Worm (Caenorhabditis elegans) whole organism, early embryonic: ENCODE results near the gene Y55F3AM.9.
"Not testable (repeated sequence)": the region's sequence is repeated elsewhere in the genome, so short reads cannot be mapped to it uniquely, and the experiment has no call there.

Source experiments
- B0310.2 ChIP-seq: sonication (generic microtip); optimal IDR thresholded peaks from 2 replicates; lab custom pipeline; 2016; ENCODE audit warnings: mild to moderate bottlenecking, missing genetic modification characterization, missing compliant biosample characterization
- F13C5.2 ChIP-seq: sonication (generic microtip); optimal IDR thresholded peaks from 2 replicates; lab custom pipeline; 2017; ENCODE audit warnings: mild to moderate bottlenecking, missing genetic modification characterization, inconsistent platforms, missing compliant biosample characterization
- aly-1 ChIP-seq: sonication (generic microtip); optimal IDR thresholded peaks from 2 replicates; lab custom pipeline; 2016; ENCODE audit warnings: missing genetic modification characterization, missing compliant biosample characterization
- ama-1 ChIP-seq: fragments of 150-350 bp; optimal IDR thresholded peaks from 2 replicates; lab custom pipeline; 2014
- ceh-13 ChIP-seq: fragments of 200-800 bp; sonication (Bioruptor generic); optimal IDR thresholded peaks from 2 replicates; lab custom pipeline; 2018; ENCODE audit warnings: mild to moderate bottlenecking, missing genetic modification characterization, missing compliant biosample characterization
- ceh-36 ChIP-seq: sonication (generic microtip); optimal IDR thresholded peaks from 2 replicates; lab custom pipeline; 2016; ENCODE audit warnings: missing genetic modification characterization, inconsistent platforms, missing compliant biosample characterization
- ets-7 ChIP-seq: sonication (generic microtip); optimal IDR thresholded peaks from 2 replicates; lab custom pipeline; 2016; ENCODE audit warnings: missing genotype, missing genetic modification characterization, missing compliant biosample characterization
- flt-1 ChIP-seq: fragments of 200-800 bp; sonication (Bioruptor generic); IDR thresholded peaks from 2 replicates; pipeline ENCODE4 v1.3.6; 2022; ENCODE audit warnings: missing genetic modification characterization, missing compliant biosample characterization
- hmbx-1 ChIP-seq: sonication (generic microtip); optimal IDR thresholded peaks from 2 replicates; lab custom pipeline; 2016; ENCODE audit warnings: mild to moderate bottlenecking, missing genetic modification characterization, missing compliant biosample characterization
- hmg-4 ChIP-seq: fragments of 200-800 bp; sonication (Bioruptor generic); optimal IDR thresholded peaks from 2 replicates; lab custom pipeline; 2018; ENCODE audit warnings: mild to moderate bottlenecking, missing genetic modification characterization, missing compliant biosample characterization
- hnd-1 ChIP-seq: sonication (generic microtip); optimal IDR thresholded peaks from 2 replicates; lab custom pipeline; 2016; ENCODE audit warnings: missing genetic modification characterization, missing compliant biosample characterization
- pes-1 ChIP-seq: fragments of 200-800 bp; sonication (Bioruptor generic); IDR thresholded peaks from 2 replicates; pipeline ENCODE4 v1.3.6; 2022; ENCODE audit warnings: missing genetic modification reagents, missing genetic modification characterization, missing compliant biosample characterization
- scrt-1 ChIP-seq: fragments of 200-800 bp; sonication (Bioruptor generic); IDR thresholded peaks from 2 replicates; pipeline ENCODE4 v1.3.6; 2022; ENCODE audit warnings: missing genetic modification characterization, missing compliant biosample characterization
- sea-1 ChIP-seq: fragments of 200-800 bp; sonication (Bioruptor generic); conservative IDR thresholded peaks from 2 replicates; pipeline ENCODE4 v1.3.6; 2022; ENCODE audit warnings: missing genetic modification characterization, missing compliant biosample characterization
- tbx-11 ChIP-seq: fragments of 200-800 bp; sonication (Bioruptor generic); IDR thresholded peaks from 2 replicates; pipeline ENCODE4 v1.3.6; 2022; ENCODE audit warnings: missing genetic modification characterization, missing compliant biosample characterization
- tbx-37 ChIP-seq: fragments of 200-800 bp; sonication (Bioruptor generic); conservative IDR thresholded peaks from 2 replicates; pipeline ENCODE4 v1.3.6; 2022; ENCODE audit warnings: missing genetic modification reagents, missing genetic modification characterization, missing compliant biosample characterization
- tra-4 ChIP-seq: sonication (generic microtip); optimal IDR thresholded peaks from 2 replicates; lab custom pipeline; 2017; ENCODE audit warnings: missing genetic modification characterization, missing compliant biosample characterization

Y55F3AM.9 gene

DNA sequence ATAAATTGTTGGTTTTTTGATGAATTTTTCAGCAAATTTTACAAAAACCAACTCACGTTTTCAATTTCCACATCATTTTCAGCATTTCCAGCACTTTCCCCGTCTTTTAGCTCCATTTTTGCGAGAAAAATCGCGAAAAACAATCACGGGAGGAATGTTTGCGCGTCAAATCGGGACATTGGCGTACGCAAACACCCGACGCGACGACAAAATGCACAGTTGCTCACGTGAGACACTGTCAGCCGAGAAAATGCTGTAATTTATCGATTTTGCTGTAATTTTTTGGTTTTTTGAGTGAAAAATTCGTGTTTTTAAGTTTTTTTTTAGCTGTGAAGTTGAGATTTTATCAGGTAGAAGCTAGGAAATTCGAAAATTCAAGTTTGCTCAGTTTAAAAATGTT is at the start of gene Y55F3AM.9:
Y55F3AM.9 (minus strand) TSS at position 189 of the 400 bp plus-strand sequence.
- TF ChIP-seq hmg-4 (no peak), tbx-11 (GFP tag; lab: Robert Waterston, UW) (no peak), hnd-1 (no peak), ceh-36 (tag; lab: Kevin White, UChicago) (no peak), ets-7 (no peak), pes-1 (GFP tag; lab: Robert Waterston, UW) (no peak), aly-1 (tag; lab: Kevin White, UChicago) (no peak), tra-4 (tag; lab: Kevin White, UChicago) (no peak), flt-1 (no peak)

DNA sequence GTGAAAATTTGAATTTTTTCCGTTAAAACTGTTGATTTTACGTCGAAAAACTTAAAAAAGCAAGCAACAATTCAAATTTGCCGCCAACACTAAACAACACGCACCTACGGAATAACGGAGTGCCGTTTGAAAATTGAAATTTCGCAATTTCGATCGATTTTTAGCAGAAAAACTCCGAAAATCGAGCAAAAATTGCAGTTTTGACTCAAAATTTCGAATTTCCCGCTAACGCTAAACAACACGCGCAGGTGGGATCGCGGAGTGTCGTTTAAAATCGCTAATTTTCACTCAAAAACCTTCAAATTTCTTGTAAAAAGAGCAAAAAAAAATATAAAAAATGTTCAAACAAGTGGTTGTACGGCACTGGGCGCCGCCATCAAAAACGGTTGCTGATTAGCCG is 49.0 kb upstream of the Y55F3AM.9 start:
- TF ChIP-seq flt-1, result no peak
- no peak for TF ChIP-seq aly-1 (tag; lab: Kevin White, UChicago)
- TF ChIP-seq tra-4 (tag; lab: Kevin White, UChicago), result no peak
- TF ChIP-seq pes-1 (GFP tag; lab: Robert Waterston, UW), result no peak
- no peak for TF ChIP-seq ama-1 (lab: Kevin White, UChicago)
- no peak for TF ChIP-seq F13C5.2
- no peak for TF ChIP-seq hmbx-1 (tag; lab: Kevin White, UChicago)
- TF ChIP-seq sea-1 (GFP tag; lab: Robert Waterston, UW), result no peak
- TF ChIP-seq ceh-36 (tag; lab: Kevin White, UChicago), result no peak

DNA sequence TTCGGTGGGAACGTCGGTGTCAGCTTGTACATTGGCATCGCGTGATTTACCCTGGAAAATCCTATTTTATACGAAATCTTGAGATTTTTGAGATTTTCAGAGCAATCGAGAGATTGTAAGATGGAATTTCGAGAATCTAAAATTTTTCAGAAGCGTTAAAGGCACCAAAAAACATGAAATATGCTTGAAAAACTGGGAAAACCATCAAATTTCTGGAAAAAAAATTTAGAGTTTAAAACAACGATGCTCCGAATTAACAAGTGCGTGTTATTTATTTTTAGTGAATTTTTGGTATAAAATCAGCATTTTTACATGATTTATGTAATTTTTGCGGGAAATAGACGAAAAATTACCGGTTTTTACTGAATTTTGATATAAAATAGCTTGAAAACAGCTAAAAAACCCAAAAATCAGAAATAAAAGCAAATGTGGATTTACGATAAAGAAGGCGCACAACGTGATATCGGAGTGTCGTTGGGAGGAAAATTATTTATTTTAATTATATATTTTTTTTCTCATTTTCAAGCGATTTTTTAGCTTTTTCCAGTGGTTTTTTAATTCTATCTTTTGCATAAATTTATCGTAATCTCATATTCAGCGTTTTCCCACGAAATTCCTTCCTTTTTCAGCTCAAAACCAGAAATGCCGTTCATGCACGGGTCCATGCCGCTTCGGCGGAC is 46.9 kb upstream of the Y55F3AM.9 start, which contains the start of the genes Y55F3AM.13 and mrps-25:
Y55F3AM.13 (minus strand) TSS at position 51 of the 680 bp plus-strand sequence.
mrps-25 (plus strand) TSS at position 630 of the 680 bp plus-strand sequence.
- TF ChIP-seq ceh-36 (tag; lab: Kevin White, UChicago) (no peak), tbx-11 (GFP tag; lab: Robert Waterston, UW) (no peak), ama-1 (lab: Kevin White, UChicago) (no peak), tra-4 (tag; lab: Kevin White, UChicago) (no peak), F13C5.2 (no peak), hmbx-1 (tag; lab: Kevin White, UChicago) (no peak), ceh-13 (GFP tag; lab: Kevin White, UChicago) (no peak), scrt-1 (no peak), hmg-4 (no peak)

DNA sequence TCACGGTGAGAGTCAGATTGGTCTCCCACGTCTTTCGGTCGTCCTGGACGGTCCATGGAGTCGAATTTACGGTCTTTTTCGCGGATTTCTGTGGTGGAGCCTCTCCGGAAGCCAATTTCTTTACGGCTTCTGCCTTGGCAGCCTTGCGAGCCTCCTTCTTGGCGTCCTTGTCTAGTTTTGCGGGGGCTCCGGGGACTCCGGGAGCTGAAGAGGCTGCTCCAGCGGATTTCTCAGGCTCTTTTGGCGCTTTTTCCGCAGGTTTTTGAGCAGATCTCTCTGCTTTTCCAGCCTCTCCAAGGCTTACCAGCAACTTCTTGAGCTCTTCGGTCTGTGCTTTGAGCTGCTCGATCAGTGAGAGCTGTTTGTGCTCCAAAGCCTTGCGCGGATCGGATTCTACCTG is 46.2 kb upstream of the Y55F3AM.9 start:
- TF ChIP-seq ets-7, result no peak
- TF ChIP-seq ama-1 (lab: Kevin White, UChicago), result no peak
- no peak for TF ChIP-seq F13C5.2
- no peak for TF ChIP-seq tbx-11 (GFP tag; lab: Robert Waterston, UW)
- TF ChIP-seq tbx-37 (GFP tag; lab: Robert Waterston, UW), result no peak
- TF ChIP-seq hmbx-1 (tag; lab: Kevin White, UChicago), result no peak
- TF ChIP-seq hmg-4, result no peak
- TF ChIP-seq aly-1 (tag; lab: Kevin White, UChicago), result no peak
- no peak for TF ChIP-seq ceh-13 (GFP tag; lab: Kevin White, UChicago)
- no peak for TF ChIP-seq tra-4 (tag; lab: Kevin White, UChicago)
- TF ChIP-seq pes-1 (GFP tag; lab: Robert Waterston, UW), result no peak
- TF ChIP-seq scrt-1, result no peak
- no peak for TF ChIP-seq hnd-1
- TF ChIP-seq sea-1 (GFP tag; lab: Robert Waterston, UW), result no peak
- TF ChIP-seq ceh-36 (tag; lab: Kevin White, UChicago), result no peak
- no peak for TF ChIP-seq flt-1
- no peak for TF ChIP-seq B0310.2 (tag; lab: Kevin White, UChicago)

DNA sequence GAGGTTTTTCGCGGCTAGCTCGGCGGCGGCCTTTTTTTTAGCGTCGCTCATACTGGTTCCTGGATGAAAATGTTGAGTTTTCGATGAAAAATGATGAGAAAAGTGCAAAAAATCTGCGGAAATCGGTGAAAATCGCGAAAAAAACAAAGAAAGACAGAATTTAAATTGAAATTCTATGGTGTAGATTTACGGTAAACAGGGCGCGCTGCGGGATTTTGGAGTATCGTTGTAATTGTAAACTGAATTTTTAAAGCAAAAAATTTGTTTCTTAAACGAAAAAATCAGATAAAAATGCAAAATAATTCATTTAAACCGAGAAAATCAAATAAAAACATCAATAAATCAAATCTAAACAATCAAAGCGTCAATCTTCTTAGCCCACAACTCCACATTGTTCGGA is 45.2 kb upstream of the Y55F3AM.9 start, which contains the start of gene dcap-1:
dcap-1 (minus strand) TSS at position 59 of the 400 bp plus-strand sequence.
- peak; percentile 40 for TF ChIP-seq tra-4 (tag; lab: Kevin White, UChicago)
- no peak for TF ChIP-seq tbx-37 (GFP tag; lab: Robert Waterston, UW)
- TF ChIP-seq F13C5.2, result no peak
- TF ChIP-seq aly-1 (tag; lab: Kevin White, UChicago), result no peak
- TF ChIP-seq sea-1 (GFP tag; lab: Robert Waterston, UW), result no peak

DNA sequence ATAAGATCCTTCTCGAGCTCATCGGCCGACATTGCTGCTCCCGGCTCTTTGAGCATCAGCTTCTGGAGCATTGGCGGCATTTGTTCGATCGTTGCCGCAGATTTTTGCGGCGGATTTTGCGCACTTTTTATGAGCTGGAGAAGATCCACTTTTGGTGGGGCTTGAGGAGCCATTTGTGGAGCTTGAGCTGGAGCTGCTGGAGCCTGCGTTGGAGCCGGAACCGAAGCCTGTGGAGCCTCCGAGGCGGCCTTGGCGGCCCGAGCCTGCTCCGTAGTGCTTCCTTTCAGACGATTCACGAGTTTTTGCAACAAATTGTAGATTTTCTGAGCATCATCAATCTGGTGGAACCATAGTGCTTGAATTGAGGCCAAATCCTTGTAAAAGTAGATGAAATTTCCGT is 44.5 kb upstream of the Y55F3AM.9 start:
- TF ChIP-seq aly-1 (tag; lab: Kevin White, UChicago), result no peak
- no peak for TF ChIP-seq tra-4 (tag; lab: Kevin White, UChicago)
- no peak for TF ChIP-seq F13C5.2
- no peak for TF ChIP-seq pes-1 (GFP tag; lab: Robert Waterston, UW)

DNA sequence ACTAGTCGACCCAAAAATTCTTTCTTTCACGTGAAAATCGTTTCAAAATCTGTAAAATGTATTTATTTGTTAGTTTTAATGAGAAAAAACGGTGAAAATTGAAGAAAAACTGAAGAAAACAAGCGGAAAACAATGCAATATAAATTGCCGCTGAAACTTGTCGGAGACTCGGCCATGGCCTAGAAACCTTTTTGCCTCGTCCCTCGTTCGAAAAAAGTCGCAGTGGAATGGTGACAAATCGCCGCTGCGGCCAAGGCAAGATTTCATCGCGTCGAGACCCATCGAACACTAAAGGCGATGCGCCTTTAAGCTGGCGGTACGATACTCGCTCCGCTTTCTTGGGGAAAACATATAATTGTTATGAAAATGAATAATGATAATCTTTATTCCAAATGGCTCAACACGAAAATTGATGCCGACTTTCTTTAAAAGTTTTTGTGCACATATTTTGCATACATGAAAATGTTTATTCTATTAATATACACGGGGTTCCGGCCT is 42.2 kb upstream of the Y55F3AM.9 start, which contains the start of gene Y55F3AM.21:
Y55F3AM.21 (minus strand) TSS at position 51 of the 498 bp plus-strand sequence.
- TF ChIP-seq hmg-4; sea-1 (GFP tag; lab: Robert Waterston, UW); tbx-37 (GFP tag; lab: Robert Waterston, UW): not testable (repeated sequence)

DNA sequence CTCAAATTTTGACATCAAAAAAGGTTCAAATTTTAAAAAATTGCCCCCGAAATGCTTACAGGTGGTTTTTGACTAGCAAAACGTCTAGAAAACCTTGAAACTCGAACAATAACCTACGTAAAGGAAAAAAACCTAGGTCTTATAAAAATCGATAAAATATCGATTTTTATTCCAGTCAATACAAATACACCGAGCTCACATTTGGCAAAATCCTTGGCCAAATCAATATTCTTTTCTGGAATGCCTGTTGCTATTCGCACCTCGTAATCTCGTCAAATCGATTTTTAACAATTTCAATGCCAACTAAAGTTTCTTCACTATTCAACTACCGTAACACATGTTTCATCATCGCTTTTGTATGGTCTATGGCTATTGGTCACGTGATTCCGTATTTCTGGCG is 37.5 kb upstream of the Y55F3AM.9 start:
- TF ChIP-seq ceh-36 (tag; lab: Kevin White, UChicago) (no peak), pes-1 (GFP tag; lab: Robert Waterston, UW) (no peak), ceh-13 (GFP tag; lab: Kevin White, UChicago) (no peak), ama-1 (lab: Kevin White, UChicago) (no peak), ets-7 (no peak), hnd-1 (no peak), B0310.2 (tag; lab: Kevin White, UChicago) (no peak), scrt-1 (no peak), F13C5.2 (no peak), tbx-11 (GFP tag; lab: Robert Waterston, UW) (no peak), flt-1 (no peak), tbx-37 (GFP tag; lab: Robert Waterston, UW) (no peak), hmbx-1 (tag; lab: Kevin White, UChicago) (no peak), tra-4 (tag; lab: Kevin White, UChicago) (no peak), aly-1 (tag; lab: Kevin White, UChicago) (no peak)
